Worm (Caenorhabditis elegans): Measurements from ENCODE around the gene sre-2.

ce11 chrII:8059532-8059931 is 42.4 kb downstream of the sre-2 start:
- TF ChIP-seq med-1 (GFP tag; optimal IDR thresholded peaks at IDR 0.05; ENCODE audit: insufficient read depth) (no peak), tab-1 (GFP tag; IDR thresholded peaks at IDR 0.05) (no peak), ztf-23 (GFP tag; IDR thresholded peaks at IDR 0.05) (no peak), ref-1 (GFP tag; conservative IDR thresholded peaks at IDR 0.05) (no peak), T22C8.4 (GFP tag; IDR thresholded peaks at IDR 0.05) (no peak), flt-1 (GFP tag; IDR thresholded peaks at IDR 0.05) (no peak), ztf-29 (GFP tag; IDR thresholded peaks at IDR 0.05) (no peak)
